Fruit fly (Drosophila melanogaster) whole organism, adult: ENCODE data around the gene Dscam3.

Experiments
- CG12768 ChIP-seq: fragments of 200-800 bp; sonication (Bioruptor generic); optimal IDR thresholded peaks from 2 replicates; lab custom pipeline; 2017; ENCODE audit warnings: missing biosample characterization, missing genetic modification characterization, mild to moderate bottlenecking, moderate library complexity, missing genetic modification reagents
- Crg-1 ChIP-seq: fragments of 200-800 bp; sonication (Bioruptor generic); optimal IDR thresholded peaks from 2 replicates; lab custom pipeline; 2016; ENCODE audit warnings: missing biosample characterization, missing genetic modification characterization
- Mnt ChIP-seq: fragments of 200-800 bp; sonication (Bioruptor generic); optimal IDR thresholded peaks from 2 replicates; lab custom pipeline; 2016; ENCODE audit warnings: missing biosample characterization, mild to moderate bottlenecking, missing genetic modification characterization
- kay ChIP-seq: fragments of 200-800 bp; sonication (Bioruptor generic); peaks from one replicate; lab custom pipeline; 2016; ENCODE audit warnings: missing biosample characterization, missing genetic modification characterization, borderline replicate concordance
- ovo ChIP-seq: fragments of 200-800 bp; sonication (Bioruptor generic); optimal IDR thresholded peaks from 2 replicates; lab custom pipeline; 2016; ENCODE audit warnings: missing biosample characterization, missing genetic modification characterization
- toe ChIP-seq: fragments of 200-800 bp; sonication (Bioruptor generic); optimal IDR thresholded peaks from 2 replicates; lab custom pipeline; 2016; ENCODE audit warnings: missing biosample characterization, missing genetic modification characterization

- TF ChIP-seq CG12768 (GFP tag; lab: Kevin White, UChicago): no peak
- no peak for TF ChIP-seq kay
- no peak for TF ChIP-seq ovo (GFP tag; lab: Kevin White, UChicago)
- TF ChIP-seq Mnt (GFP tag; lab: Kevin White, UChicago): no peak
- no peak for TF ChIP-seq toe (GFP tag; lab: Kevin White, UChicago)
- TF ChIP-seq Crg-1 (GFP tag; lab: Kevin White, UChicago): no peak
Observed at dm6 chr3R:17530400-17530799, 24.9 kb upstream of the Dscam3 start.
